Worm (Caenorhabditis elegans): ENCODE data around the gene C34F11.8.

- TF ChIP-seq nhr-84 (tag; optimal IDR thresholded peaks at IDR 0.05): no peak
- no peak for TF ChIP-seq snpc-4 (tag; optimal IDR thresholded peaks at IDR 0.05)
- no peak for TF ChIP-seq mep-1 (tag; optimal IDR thresholded peaks at IDR 0.05)
- TF ChIP-seq alr-1 (tag; optimal IDR thresholded peaks at IDR 0.05; ENCODE audit: borderline replicate concordance): no peak
- TF ChIP-seq dsc-1 (tag; optimal IDR thresholded peaks at IDR 0.05): no peak
- no peak for TF ChIP-seq unc-86 (tag; optimal IDR thresholded peaks at IDR 0.05)
- no peak for TF ChIP-seq ama-1 (optimal IDR thresholded peaks at IDR 0.05)
- TF ChIP-seq lsy-2 (tag; optimal IDR thresholded peaks at IDR 0.05): peak in 1 of 2 experiments; percentile 42
- no peak for TF ChIP-seq unc-62 (GFP tag; optimal IDR thresholded peaks at IDR 0.05)
Observed at ce11 chrII:5246791-5247361, 36.1 kb upstream of the C34F11.8 start, which contains the start of gene ptr-6.

Data from whole organism, L1 larva.